Worm (Caenorhabditis elegans) whole organism, L3 larva: ENCODE results near the gene aqp-11.

Experiments
- R02D3.7 ChIP-seq: fragments of 150-350 bp; optimal IDR thresholded peaks from 2 replicates; lab custom pipeline; 2014; ENCODE audit warnings: missing biosample characterization, missing genetic modification characterization
- ZK546.5 ChIP-seq: sonication (generic microtip); optimal IDR thresholded peaks from 2 replicates; lab custom pipeline; 2017; ENCODE audit warnings: missing biosample characterization, missing genetic modification characterization
- aly-2 ChIP-seq: fragments of 150-350 bp; optimal IDR thresholded peaks from 2 replicates; lab custom pipeline; 2014; ENCODE audit warnings: missing biosample characterization, missing genetic modification characterization
- ama-1 ChIP-seq: fragments of 150-350 bp; optimal IDR thresholded peaks from 2 replicates; lab custom pipeline; 2018
- ceh-82 ChIP-seq: fragments of 150-350 bp; optimal IDR thresholded peaks from 2 replicates; lab custom pipeline; 2014; ENCODE audit warnings: missing biosample characterization, missing genetic modification characterization
- ceh-9 ChIP-seq: sonication (generic microtip); optimal IDR thresholded peaks from 2 replicates; lab custom pipeline; 2018; ENCODE audit warnings: missing biosample characterization, missing genetic modification characterization
- daf-12 ChIP-seq: fragments of 150-350 bp; optimal IDR thresholded peaks from 2 replicates; lab custom pipeline; 2014; ENCODE audit warnings: missing biosample characterization, missing genetic modification reagents, missing genetic modification characterization
- egl-27 ChIP-seq: sonication (generic microtip); optimal IDR thresholded peaks from 4 replicates; lab custom pipeline; 2017; ENCODE audit warnings: missing biosample characterization, missing genetic modification reagents, missing genetic modification characterization
- egl-5 ChIP-seq: fragments of 150-350 bp; optimal IDR thresholded peaks from 2 replicates; lab custom pipeline; 2017; ENCODE audit warnings: missing biosample characterization, missing genetic modification reagents, missing genetic modification characterization, inconsistent platforms
- elt-1 ChIP-seq: fragments of 150-350 bp; optimal IDR thresholded peaks from 2 replicates; lab custom pipeline; 2014; ENCODE audit warnings: missing biosample characterization, missing genetic modification characterization
- elt-2 ChIP-seq: sonication (generic microtip); optimal IDR thresholded peaks from 2 replicates; lab custom pipeline; 2016; ENCODE audit warnings: missing genetic modification reagents, mild to moderate bottlenecking, missing genetic modification characterization, missing compliant biosample characterization
- elt-3 ChIP-seq, 3 experiments: fragments of 150-350 bp in 1 of 3; sonication (generic microtip) in 2 of 3; optimal IDR thresholded peaks; 2 replicates in 2 of 3; 4 replicates in 1 of 3; lab custom pipeline; 2014 to 2017; ENCODE audit warnings: missing biosample characterization in 3 of 3, missing genetic modification characterization in 3 of 3
- eor-1 ChIP-seq, 2 experiments: fragments of 150-350 bp; optimal IDR thresholded peaks; 2 replicates each; lab custom pipeline; 2014 to 2018; ENCODE audit warnings: missing biosample characterization in 2 of 2, missing genetic modification characterization in 2 of 2
- fkh-2 ChIP-seq: fragments of 150-350 bp; optimal IDR thresholded peaks from 2 replicates; lab custom pipeline; 2014; ENCODE audit warnings: missing biosample characterization, missing genetic modification reagents, missing genetic modification characterization
- hmg-11 ChIP-seq: sonication (generic microtip); optimal IDR thresholded peaks from 2 replicates; lab custom pipeline; 2016; ENCODE audit warnings: missing genetic modification characterization, missing compliant biosample characterization
- jun-1 ChIP-seq: fragments of 150-350 bp; optimal IDR thresholded peaks from 2 replicates; lab custom pipeline; 2014; ENCODE audit warnings: missing biosample characterization, missing genetic modification reagents, missing genetic modification characterization
- lin-15B ChIP-seq: fragments of 150-350 bp; optimal IDR thresholded peaks from 2 replicates; lab custom pipeline; 2014; ENCODE audit warnings: missing biosample characterization, missing genetic modification characterization
- lin-39 ChIP-seq: fragments of 150-350 bp; optimal IDR thresholded peaks from 2 replicates; lab custom pipeline; 2018; ENCODE audit warnings: missing biosample characterization, missing genetic modification reagents, missing genetic modification characterization
- lsy-12 ChIP-seq: sonication (generic microtip); optimal IDR thresholded peaks from 2 replicates; lab custom pipeline; 2016; ENCODE audit warnings: mild to moderate bottlenecking, missing genetic modification characterization, missing compliant biosample characterization
- mdl-1 ChIP-seq: fragments of 150-350 bp; optimal IDR thresholded peaks from 2 replicates; lab custom pipeline; 2014; ENCODE audit warnings: missing biosample characterization, missing genetic modification characterization
- mml-1 ChIP-seq: fragments of 150-350 bp; sonication (generic microtip); optimal IDR thresholded peaks from 3 replicates; lab custom pipeline; 2014; ENCODE audit warnings: missing biosample characterization, missing genetic modification characterization
- nhr-11 ChIP-seq: fragments of 150-350 bp; optimal IDR thresholded peaks from 2 replicates; lab custom pipeline; 2014; ENCODE audit warnings: missing biosample characterization, missing genetic modification characterization
- nhr-12 ChIP-seq: fragments of 150-350 bp; optimal IDR thresholded peaks from 2 replicates; lab custom pipeline; 2014; ENCODE audit warnings: missing biosample characterization, missing genetic modification characterization
- nhr-28 ChIP-seq: fragments of 150-350 bp; optimal IDR thresholded peaks from 2 replicates; lab custom pipeline; 2014; ENCODE audit warnings: missing biosample characterization, missing genetic modification characterization
- nhr-43 ChIP-seq: sonication (generic microtip); optimal IDR thresholded peaks from 2 replicates; lab custom pipeline; 2016; ENCODE audit warnings: mild to moderate bottlenecking, missing genetic modification characterization, missing compliant biosample characterization; ENCODE audit not compliant: poor library complexity, severe bottlenecking
- nhr-67 ChIP-seq: fragments of 150-350 bp; optimal IDR thresholded peaks from 2 replicates; lab custom pipeline; 2014; ENCODE audit warnings: missing biosample characterization, missing genetic modification characterization
- nhr-76 ChIP-seq: fragments of 150-350 bp; sonication (generic microtip); optimal IDR thresholded peaks from 5 replicates; lab custom pipeline; 2014; ENCODE audit warnings: missing biosample characterization, missing genetic modification characterization
- pha-4 ChIP-seq: fragments of 150-350 bp; optimal IDR thresholded peaks from 2 replicates; lab custom pipeline; 2014; ENCODE audit warnings: missing biosample characterization, missing genetic modification reagents, missing genetic modification characterization
- pqm-1 ChIP-seq: fragments of 150-350 bp; optimal IDR thresholded peaks from 2 replicates; lab custom pipeline; 2017; ENCODE audit warnings: missing biosample characterization, missing genetic modification characterization, inconsistent platforms
- sea-2 ChIP-seq: fragments of 150-350 bp; sonication (generic microtip); optimal IDR thresholded peaks from 4 replicates; lab custom pipeline; 2014; ENCODE audit warnings: missing biosample characterization, missing genetic modification reagents, missing genetic modification characterization
- skn-1 ChIP-seq: fragments of 150-350 bp; optimal IDR thresholded peaks from 2 replicates; lab custom pipeline; 2014; ENCODE audit warnings: missing biosample characterization, missing genetic modification characterization
- snpc-4 ChIP-seq: fragments of 150-350 bp; optimal IDR thresholded peaks from 2 replicates; lab custom pipeline; 2014; ENCODE audit warnings: missing biosample characterization, missing genetic modification characterization
- tbx-2 ChIP-seq: sonication (generic microtip); optimal IDR thresholded peaks from 2 replicates; lab custom pipeline; 2016; ENCODE audit warnings: mild to moderate bottlenecking, missing genetic modification characterization, missing compliant biosample characterization
- unc-39 ChIP-seq: sonication (generic microtip); optimal IDR thresholded peaks from 4 replicates; lab custom pipeline; 2017; ENCODE audit warnings: missing biosample characterization, missing genetic modification characterization
- zag-1 ChIP-seq: fragments of 150-350 bp; optimal IDR thresholded peaks from 2 replicates; lab custom pipeline; 2014; ENCODE audit warnings: missing biosample characterization, missing genetic modification characterization
- ztf-11 ChIP-seq: fragments of 150-350 bp; optimal IDR thresholded peaks from 2 replicates; lab custom pipeline; 2014; ENCODE audit warnings: missing biosample characterization, missing genetic modification characterization
- ztf-4 ChIP-seq: fragments of 150-350 bp; optimal IDR thresholded peaks from 2 replicates; lab custom pipeline; 2014; ENCODE audit warnings: missing biosample characterization, missing genetic modification characterization

aqp-11 gene

DNA sequence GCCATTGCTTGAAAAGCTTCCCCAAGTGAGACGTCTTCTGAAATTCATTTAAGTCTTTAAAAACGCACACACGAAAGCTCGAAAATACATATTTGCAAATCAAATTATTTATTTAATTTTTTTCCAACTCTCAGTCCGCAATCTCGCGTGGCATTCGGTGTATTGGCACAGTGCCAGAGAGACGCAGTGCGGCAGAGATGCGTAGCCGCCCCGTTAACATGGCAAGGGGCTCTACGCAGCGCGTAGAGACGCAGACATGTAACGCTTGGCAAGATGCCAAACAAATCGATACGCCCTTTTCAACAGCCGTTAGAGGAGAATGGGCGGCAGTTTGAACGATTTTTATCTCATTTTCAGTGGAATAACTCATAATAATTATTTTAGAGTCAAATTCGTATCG lies 29.5 kb upstream of the aqp-11 start, which contains the start of the genes drr-2 and set-16 (continued):
- TF ChIP-seq elt-3 (tag; optimal IDR thresholded peaks at IDR 0.05; lab: Kevin White, UChicago) (peak; percentile 0 to 92 (median 71)), mdl-1 (tag; lab: Kevin White, UChicago) (peak; percentile 38), ama-1 (lab: Kevin White, UChicago) (peak; percentile 77)

DNA sequence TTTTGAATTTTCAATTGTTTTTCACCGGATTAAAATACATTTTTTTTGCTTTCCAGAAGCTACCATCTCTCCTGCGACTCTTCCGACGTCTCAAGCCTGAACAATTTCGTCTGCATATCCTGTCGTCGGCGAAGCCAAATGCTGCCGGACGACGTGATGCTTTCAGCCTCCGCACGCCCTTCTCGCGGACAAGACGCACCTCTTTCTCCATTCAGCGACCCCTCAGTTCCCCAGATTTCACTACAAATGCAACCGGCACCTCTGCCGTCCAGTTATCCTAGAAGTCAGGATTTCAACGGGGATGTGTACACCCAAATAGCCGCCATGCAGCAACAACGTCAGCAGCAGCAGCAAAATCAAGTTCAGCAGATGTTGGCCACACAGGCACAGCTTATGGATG lies 28.8 kb upstream of the aqp-11 start:
- TF ChIP-seq snpc-4 (tag; lab: Kevin White, UChicago) (no peak), elt-1 (tag; lab: Kevin White, UChicago) (no peak), lin-15B (tag; lab: Kevin White, UChicago) (no peak), hmg-11 (tag; lab: Kevin White, UChicago) (no peak), daf-12 (tag; lab: Kevin White, UChicago) (no peak), mml-1 (tag; lab: Kevin White, UChicago) (no peak), ztf-11 (tag; lab: Kevin White, UChicago) (no peak), nhr-12 (tag; lab: Kevin White, UChicago) (no peak)

DNA sequence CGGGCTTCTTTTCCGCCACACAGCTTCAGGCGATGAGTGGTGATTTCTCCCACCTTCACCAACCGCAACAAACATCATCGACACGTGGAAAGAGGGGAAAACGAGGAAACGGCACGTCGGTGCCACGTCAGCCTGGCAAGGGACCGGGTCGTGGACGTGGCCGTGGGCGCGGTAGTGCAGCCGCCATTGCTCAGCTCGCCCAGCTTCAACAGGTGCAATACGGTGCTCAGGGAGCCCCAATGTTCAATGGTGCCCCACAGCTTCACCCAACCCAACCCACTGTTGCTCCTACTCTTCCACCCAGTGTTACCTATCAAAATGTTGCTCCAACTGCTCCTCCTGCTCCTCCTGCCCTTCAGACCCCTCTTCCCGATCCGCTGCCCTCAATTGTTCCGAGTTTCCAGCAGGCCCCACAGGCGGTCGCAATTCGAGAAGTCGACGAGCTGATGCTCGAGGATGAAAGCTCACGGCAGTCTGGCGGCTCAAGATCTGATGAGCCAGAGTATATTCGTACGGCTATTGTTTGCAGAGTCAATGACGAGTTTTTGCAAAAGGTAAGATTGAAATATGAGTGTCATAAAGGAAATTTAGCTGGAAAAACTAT lies 27.1 kb upstream of the aqp-11 start:
- TF ChIP-seq ztf-11 (tag; lab: Kevin White, UChicago) (no peak), elt-2 (tag; lab: Kevin White, UChicago) (no peak), lsy-12 (tag; lab: Kevin White, UChicago) (no peak), sea-2 (no peak), daf-12 (tag; lab: Kevin White, UChicago) (no peak), lin-39 (tag; lab: Kevin White, UChicago) (no peak), skn-1 (no peak), pqm-1 (tag; lab: Kevin White, UChicago) (no peak), zag-1 (tag; lab: Kevin White, UChicago) (no peak), nhr-11 (no peak)

DNA sequence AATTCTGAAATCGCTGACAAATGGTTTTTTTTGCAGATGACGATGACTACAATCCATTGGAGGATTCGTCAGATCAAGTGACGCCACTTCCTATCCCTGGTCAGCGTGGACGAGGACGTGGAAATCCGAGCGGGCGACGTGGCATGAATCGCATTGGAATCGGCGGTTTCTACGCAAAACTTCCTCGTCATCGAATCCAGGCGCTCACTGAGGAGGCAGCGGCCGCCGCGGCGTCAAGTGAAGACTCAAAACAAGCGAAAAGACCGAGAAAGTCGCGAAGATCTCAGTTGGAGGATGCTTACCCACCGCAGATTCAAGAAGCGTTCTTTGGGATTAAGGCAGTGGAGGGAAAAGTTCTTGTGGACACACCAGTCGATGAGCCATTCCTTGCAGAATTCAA lies 24.5 kb upstream of the aqp-11 start:
- no peak for TF ChIP-seq mdl-1 (tag; lab: Kevin White, UChicago)
- no peak for TF ChIP-seq snpc-4 (tag; lab: Kevin White, UChicago)
- TF ChIP-seq eor-1 (tag; optimal IDR thresholded peaks at IDR 0.05; lab: Kevin White, UChicago), result no peak
- TF ChIP-seq pha-4, result no peak
- no peak for TF ChIP-seq nhr-67 (tag; lab: Kevin White, UChicago)
- TF ChIP-seq unc-39 (tag; lab: Kevin White, UChicago), result no peak
- no peak for TF ChIP-seq nhr-76 (tag; lab: Kevin White, UChicago)

DNA sequence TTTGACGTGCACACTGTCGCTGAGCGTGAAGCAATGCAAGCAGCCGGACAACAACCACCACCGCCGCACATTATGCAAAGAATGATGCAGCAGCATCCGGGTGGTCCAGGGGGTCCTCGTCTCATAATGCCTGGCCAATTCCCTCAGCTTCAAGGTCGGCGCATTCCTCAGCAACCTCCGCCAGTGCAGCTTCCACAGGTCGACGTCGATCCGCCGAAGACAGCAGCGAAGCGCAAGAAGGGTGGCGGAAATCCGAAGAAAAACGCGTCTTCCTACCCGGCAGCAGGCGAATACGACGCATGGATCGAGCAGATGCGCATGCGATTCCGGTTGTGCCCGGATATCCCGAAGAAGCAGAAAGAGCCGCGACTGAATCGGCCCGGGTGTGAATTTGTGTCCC lies 21.7 kb upstream of the aqp-11 start:
- TF ChIP-seq nhr-12 (tag; lab: Kevin White, UChicago), result no peak
- no peak for TF ChIP-seq nhr-11
- TF ChIP-seq ceh-9, result no peak
- no peak for TF ChIP-seq snpc-4 (tag; lab: Kevin White, UChicago)
- no peak for TF ChIP-seq nhr-28 (tag; lab: Kevin White, UChicago)
- no peak for TF ChIP-seq nhr-43 (tag; lab: Kevin White, UChicago)
- TF ChIP-seq jun-1 (tag; lab: Kevin White, UChicago), result no peak
- no peak for TF ChIP-seq ztf-4 (tag; lab: Kevin White, UChicago)
- no peak for TF ChIP-seq aly-2
- no peak for TF ChIP-seq egl-5 (tag; lab: Kevin White, UChicago)

DNA sequence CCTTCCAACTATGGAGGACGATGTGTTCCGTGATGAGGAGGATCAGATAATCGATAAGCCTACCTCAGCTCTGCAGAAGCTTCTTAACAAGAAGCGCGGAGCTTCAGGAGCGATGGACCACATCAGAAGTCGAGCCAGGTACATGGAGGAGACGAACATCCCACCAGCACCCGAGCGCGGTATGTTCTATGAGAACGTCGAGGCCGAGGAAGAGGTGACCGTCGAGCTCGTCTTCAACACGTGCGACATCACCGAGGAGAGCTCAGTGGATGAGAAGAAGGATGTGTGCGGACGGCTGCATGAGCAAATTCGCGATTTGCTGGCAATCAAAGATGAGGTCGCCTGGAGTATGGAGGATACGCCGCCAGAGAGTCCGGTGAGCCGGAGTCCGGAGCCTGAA lies 21.1 kb upstream of the aqp-11 start:
- no peak for TF ChIP-seq egl-27
- TF ChIP-seq ceh-82 (tag; lab: Kevin White, UChicago), result no peak
- TF ChIP-seq R02D3.7 (tag; lab: Kevin White, UChicago), result no peak
- TF ChIP-seq fkh-2 (tag; lab: Kevin White, UChicago), result no peak
- TF ChIP-seq ZK546.5, result no peak
- no peak for TF ChIP-seq jun-1 (tag; lab: Kevin White, UChicago)
- TF ChIP-seq egl-5 (tag; lab: Kevin White, UChicago), result no peak
- TF ChIP-seq unc-39 (tag; lab: Kevin White, UChicago), result no peak
- TF ChIP-seq zag-1 (tag; lab: Kevin White, UChicago), result no peak
- no peak for TF ChIP-seq mml-1 (tag; lab: Kevin White, UChicago)
- no peak for TF ChIP-seq nhr-12 (tag; lab: Kevin White, UChicago)
- no peak for TF ChIP-seq pqm-1 (tag; lab: Kevin White, UChicago)
- TF ChIP-seq nhr-28 (tag; lab: Kevin White, UChicago), result no peak
- no peak for TF ChIP-seq daf-12 (tag; lab: Kevin White, UChicago)
- TF ChIP-seq pha-4, result no peak
- TF ChIP-seq mdl-1 (tag; lab: Kevin White, UChicago), result no peak
- no peak for TF ChIP-seq lin-15B (tag; lab: Kevin White, UChicago)
- no peak for TF ChIP-seq nhr-76 (tag; lab: Kevin White, UChicago)
- TF ChIP-seq snpc-4 (tag; lab: Kevin White, UChicago), result no peak
- no peak for TF ChIP-seq tbx-2 (tag; lab: Kevin White, UChicago)
